Fruit fly (Drosophila melanogaster): ENCODE measurements around the gene CG6689.

CG6689 gene

DNA sequence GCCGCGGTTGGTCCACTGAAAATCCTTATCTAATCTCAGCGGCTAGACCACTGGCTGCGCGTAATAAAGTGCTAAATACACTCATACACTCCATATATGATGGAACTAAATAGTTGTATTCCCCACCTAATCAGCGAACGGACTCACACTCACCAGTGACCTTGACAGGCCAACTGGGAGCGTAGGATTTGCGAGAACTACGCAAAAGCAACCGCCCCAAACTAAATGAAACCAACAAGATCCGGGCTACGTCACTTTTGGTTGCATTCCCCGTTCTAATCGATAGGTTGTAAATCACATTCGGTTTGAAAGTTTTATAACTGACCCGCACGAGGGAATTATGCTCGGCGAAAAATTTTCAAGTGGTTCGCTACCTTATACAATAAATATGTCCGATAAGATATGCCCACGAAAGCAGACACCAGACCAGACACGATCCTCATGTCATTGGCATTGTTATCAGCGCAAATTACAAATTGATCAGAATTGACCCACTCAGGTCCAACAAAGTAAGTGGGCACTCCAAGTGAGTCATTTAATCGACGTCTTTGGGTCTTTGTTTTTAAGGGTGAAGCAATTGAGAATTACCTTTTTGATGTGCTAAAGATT lies 20.5 kb downstream of the CG6689 start:
- TF ChIP-seq noc (tag; optimal IDR thresholded peaks at IDR 0.05): peak; percentile 71

DNA sequence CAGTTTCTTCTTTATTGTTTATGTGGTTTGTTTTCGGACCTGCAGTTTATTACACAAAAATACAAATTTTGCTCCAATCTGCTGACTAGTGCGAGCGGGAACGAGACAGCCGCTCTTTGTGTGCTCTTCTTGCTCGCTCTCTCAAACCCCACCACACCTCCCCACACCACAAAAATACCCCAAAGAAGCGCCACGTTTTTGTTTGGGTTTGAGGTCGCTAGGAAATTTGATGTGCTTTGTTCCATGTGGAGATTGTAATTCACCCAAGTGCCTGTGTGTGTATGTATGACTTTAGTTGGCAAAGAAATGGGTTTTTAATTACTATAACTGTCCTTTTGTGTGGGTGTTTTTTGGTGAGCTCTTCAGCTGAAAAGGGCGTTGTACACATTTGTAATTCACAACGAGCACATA lies 21.8 kb downstream of the CG6689 start:
- peak; percentile 34 for TF ChIP-seq noc (tag; optimal IDR thresholded peaks at IDR 0.05)

DNA sequence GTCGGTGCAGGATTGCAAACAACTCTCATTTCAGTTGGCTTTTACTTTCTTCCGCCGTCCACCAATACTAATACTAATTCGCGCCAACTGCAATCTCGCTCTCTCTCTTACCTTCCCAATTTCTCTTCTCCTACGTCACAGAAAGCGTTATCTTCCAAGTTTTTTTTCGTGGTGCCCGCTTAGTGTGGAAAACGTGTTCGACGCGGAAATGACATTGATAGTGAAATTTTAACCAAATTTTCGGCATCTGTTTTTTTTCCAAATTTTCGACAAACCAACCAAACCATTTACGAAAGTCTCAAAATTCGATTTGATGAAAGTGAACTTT lies 22.5 kb downstream of the CG6689 start, which contains the start of gene cu:
TSS of gene cu (plus strand) at position 204 of the 328 bp plus-strand sequence.
- no peak for TF ChIP-seq noc (tag; optimal IDR thresholded peaks at IDR 0.05)

DNA sequence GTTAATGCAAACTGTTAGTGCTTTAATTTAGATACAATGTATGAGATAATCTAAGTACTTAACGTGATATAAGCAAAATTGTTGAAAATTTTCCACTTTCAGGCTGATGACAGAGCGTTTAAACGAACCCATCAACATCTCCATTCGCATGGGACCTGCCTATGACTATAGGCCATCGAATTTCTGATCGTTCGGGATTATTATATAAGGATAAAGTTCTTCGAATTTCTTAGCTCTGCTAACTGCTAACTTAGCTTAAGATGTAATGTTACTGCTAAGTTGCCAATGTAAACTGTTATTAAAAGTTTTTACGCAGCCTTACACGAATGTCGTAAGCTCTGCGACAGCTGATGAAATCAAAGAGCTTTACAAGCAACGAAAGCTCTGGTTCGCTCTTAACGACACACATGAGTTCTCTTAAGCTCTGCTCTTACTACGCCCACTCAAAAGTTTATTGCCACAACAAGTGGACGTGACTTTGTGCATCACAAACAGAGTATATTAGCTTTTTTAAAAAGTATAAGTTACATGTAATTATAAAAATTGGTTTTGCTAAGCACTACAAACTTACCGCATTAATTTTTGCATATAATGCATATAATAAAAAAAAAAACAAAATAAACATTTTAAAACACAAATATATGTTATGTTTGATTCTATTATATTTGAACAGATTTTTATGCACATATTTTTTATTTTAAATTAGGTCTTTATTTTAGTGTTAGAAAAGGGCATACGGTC lies 23.0 kb downstream of the CG6689 start:
- TF ChIP-seq noc (tag; optimal IDR thresholded peaks at IDR 0.05): peak; percentile 98

DNA sequence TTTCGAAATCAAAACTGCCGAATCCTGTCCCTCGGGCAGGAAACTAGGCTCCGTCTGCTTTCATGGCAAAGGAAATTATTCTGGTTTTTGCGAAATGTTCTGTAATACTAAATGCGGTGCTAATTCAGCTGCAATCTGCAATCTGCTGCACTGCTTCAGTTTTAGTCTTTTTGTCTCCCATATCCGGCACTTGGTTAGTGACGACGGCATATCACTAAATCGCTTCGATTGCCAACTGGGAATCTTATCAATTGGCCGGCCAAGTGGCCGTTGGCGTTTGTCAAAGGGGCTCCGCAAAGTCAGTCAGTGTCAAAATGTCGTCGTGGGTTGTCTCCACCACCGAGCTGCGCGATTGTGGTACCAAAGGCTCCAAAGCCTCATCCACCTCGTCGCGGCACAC lies 24.1 kb downstream of the CG6689 start, which contains the start of gene CG18577:
TSS of gene CG18577 (plus strand) at position 301 of the 400 bp plus-strand sequence.
- TF ChIP-seq noc (tag; optimal IDR thresholded peaks at IDR 0.05): no peak

DNA sequence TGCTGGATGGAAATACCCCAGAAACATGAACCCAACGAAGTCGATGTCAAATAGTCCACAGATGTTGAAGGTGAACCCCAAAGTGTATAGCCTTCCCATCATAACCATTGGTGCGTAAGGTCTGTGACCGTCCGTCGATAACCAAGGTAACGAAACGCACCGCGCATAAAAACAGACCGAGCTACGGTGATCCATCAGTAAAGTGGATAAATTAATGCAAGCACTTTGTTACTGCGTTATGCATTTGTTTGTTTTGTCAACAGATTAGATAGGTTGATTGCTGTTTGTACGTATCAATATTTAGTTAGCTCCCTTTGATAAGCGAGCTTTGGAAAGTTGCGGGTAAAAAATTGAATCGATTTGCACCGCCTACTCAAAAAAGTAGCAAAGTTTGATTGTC lies 41.6 kb downstream of the CG6689 start:
- TF ChIP-seq noc (tag; optimal IDR thresholded peaks at IDR 0.05): no peak

DNA sequence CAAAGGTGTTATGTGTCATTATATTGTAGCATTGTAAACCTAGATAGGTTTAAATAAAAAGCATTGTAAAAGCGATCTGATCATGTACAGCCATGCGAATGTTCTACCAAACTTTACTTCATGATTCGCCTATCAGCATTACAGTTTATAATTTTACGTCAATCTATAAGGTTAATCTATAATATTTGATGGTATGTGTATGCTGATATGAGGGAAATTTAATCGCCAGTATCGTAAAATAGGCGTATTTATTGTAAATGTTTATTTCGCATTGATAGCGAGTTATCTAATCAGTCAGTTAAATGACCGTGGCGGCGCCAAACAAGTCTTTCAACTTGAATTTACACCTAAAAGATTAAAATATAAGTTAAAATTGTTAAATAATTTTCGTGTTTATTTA lies 42.3 kb downstream of the CG6689 start:
- TF ChIP-seq noc (tag; optimal IDR thresholded peaks at IDR 0.05): no peak

DNA sequence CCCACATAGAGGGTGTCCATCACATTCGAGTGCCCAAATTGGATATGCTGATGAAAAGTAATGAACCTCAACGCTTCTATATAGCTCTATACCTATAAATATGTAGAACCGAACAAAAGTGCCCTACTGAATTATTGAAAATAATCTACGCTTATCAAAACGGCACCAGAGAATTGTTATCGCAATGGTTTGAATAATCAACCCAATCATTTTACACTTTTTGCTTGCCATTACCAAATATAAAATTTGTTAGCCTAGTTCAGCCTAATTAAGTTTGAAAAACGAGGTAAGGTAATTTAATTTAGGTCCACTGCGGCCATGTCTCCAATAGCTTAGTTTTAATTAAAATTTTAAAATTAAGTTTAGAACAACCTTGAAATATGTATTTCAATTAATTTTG lies 44.1 kb downstream of the CG6689 start:
- no peak for TF ChIP-seq noc (tag; optimal IDR thresholded peaks at IDR 0.05)

DNA sequence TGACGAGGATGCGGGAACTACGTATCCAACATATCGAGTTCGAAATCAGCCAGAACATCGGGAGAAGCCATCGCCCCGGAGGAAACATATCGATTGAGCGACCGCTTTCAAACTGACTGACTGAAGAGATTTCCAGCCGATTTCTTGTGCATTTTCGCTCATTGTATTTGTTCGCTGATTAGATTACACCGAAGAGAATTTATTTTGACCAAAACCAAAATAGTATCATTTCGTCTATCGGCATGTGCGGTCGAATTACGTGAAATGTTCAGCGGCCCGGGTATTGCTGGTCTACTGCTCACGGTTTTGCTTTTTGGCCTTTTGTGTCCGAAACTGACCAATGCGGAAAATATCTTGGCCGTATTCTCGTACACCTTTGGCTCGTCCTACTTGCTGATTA lies 44.6 kb downstream of the CG6689 start, which contains the start of the genes Ugt304A1 and Ugt303A1:
TSS of gene Ugt304A1 (minus strand) at position 101 of the 400 bp plus-strand sequence.
TSS of gene Ugt303A1 (plus strand) at position 222 of the 400 bp plus-strand sequence.
- TF ChIP-seq noc (tag; optimal IDR thresholded peaks at IDR 0.05): no peak

DNA sequence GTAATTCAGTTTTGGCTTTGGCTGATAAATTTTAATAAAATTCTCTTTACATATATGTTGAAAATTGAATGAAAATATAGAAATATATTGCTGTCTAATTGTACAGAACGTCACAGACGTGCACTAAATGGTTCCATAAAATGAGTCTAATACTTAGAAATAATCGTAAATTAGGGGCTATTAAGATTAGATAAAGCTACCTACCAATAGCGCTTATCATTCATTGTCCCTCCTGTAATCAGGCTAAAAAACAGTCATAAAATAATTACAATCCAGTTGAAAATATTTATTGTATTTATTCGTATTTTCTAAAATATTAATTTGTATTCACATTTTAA lies 46.7 kb downstream of the CG6689 start:
- TF ChIP-seq noc (tag; optimal IDR thresholded peaks at IDR 0.05): peak; percentile 37

DNA sequence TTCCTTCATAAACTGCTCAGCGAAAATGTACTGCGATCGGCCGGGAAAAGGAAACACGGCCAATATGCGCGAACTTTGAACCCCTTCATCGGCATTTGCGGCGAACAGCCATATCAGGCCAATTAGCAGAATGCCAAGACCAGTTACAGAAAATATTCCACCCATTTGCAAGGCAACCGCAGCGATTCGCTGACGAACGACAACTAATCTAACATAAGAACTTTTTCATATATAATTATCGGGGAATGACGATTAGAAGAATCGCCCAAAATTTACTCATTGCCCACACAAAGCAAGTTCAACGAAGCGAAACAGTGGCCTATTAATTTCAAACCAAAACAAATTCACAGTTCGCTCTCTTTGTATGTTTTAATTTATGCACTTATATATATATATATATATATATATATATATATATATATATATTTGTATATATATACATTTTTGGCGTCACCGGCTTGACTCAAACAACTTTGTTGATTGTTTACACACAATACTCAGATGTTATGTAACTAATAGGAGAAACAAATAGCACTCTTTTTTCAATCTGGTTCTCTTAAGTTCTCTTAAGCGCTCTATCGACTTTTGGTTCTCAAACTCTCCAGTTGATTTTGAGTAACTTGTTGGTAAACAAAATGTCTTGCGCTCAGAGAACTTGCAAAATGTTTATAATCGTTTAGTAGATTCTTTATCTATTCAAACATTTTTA lies 47.2 kb downstream of the CG6689 start, which contains the start of gene Ugt35A1:
TSS of gene Ugt35A1 (minus strand) at position 205 of the 709 bp plus-strand sequence.
- no peak for TF ChIP-seq noc (tag; optimal IDR thresholded peaks at IDR 0.05)

DNA sequence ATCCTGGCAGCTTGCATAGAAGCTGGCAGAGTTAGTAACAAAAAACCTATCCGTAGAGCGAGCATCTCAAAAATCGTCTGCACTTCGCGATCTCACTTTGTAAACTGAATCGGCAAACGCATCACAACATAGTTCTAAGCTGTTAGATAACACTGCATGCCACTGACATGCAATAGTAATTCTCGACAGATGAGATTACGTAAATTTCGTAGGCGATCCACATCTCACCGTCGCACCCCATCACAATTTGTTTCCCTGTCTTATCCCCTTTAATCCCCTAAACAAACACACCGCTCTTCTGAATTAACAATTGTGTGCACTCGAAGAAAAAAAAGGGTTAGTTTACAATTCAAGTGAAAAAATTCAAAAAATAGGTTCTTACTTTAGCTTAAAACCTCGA lies 49.7 kb downstream of the CG6689 start, which contains the start of gene Ugt35B1:
TSS of gene Ugt35B1 (minus strand) at position 101 of the 400 bp plus-strand sequence.
- no peak for TF ChIP-seq noc (tag; optimal IDR thresholded peaks at IDR 0.05)

DNA sequence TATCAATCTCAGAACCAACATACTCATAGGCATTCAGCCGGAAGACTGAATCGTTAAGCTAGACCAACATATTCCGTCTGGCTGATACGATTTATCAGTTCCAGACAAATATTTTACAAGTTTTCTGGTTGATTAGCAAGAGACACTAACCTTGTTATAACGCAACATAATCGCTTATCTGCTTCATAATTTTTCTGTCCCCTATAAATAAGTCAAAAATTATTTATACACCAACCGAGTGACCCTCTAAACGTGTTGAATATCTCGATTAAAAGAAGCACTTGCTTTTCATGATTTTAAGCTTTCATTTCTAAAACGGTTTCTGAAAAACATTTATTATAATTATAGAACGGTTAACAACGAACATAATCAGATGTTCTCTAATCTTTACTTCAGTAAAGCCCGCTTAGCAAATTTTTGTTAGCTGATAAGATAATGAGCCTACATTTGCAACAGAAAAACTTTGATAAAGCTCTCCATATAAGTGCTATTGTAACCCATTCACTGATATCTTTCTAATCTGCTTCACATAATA lies 51.9 kb downstream of the CG6689 start, which contains the start of gene Ugt35E2:
TSS of gene Ugt35E2 (minus strand) at position 51 of the 535 bp plus-strand sequence.
- TF ChIP-seq noc (tag; optimal IDR thresholded peaks at IDR 0.05): no peak

All from whole organism, larva.